Worm (Caenorhabditis elegans): ENCODE measurements around the gene wdfy-3.

ce11 chrIV:12711644-12712043, 58.4 kb downstream of the wdfy-3 start, which contains the start of gene C27D8.3:
- TF ChIP-seq tbx-11 (GFP tag; IDR thresholded peaks at IDR 0.05) (no peak), tra-4 (tag; optimal IDR thresholded peaks at IDR 0.05) (no peak), sea-1 (GFP tag; conservative IDR thresholded peaks at IDR 0.05) (no peak), ama-1 (optimal IDR thresholded peaks at IDR 0.05) (no peak), hmbx-1 (tag; optimal IDR thresholded peaks at IDR 0.05) (no peak), hmg-4 (GFP tag; optimal IDR thresholded peaks at IDR 0.05) (no peak), ceh-13 (GFP tag; optimal IDR thresholded peaks at IDR 0.05) (no peak), tbx-37 (GFP tag; conservative IDR thresholded peaks at IDR 0.05) (no peak), flt-1 (GFP tag; IDR thresholded peaks at IDR 0.05) (no peak), ets-7 (tag; optimal IDR thresholded peaks at IDR 0.05) (no peak), F13C5.2 (tag; optimal IDR thresholded peaks at IDR 0.05) (no peak), B0310.2 (tag; optimal IDR thresholded peaks at IDR 0.05) (no peak), pes-1 (GFP tag; IDR thresholded peaks at IDR 0.05) (no peak), aly-1 (tag; optimal IDR thresholded peaks at IDR 0.05) (no peak)
